Fruit fly (Drosophila melanogaster) whole organism, embryonic: ENCODE measurements around the gene htk.
A peak's percentile ranks its signal among the peaks of the same experiment; 100 is the strongest.

ENCODE experiments used
- Atf3 ChIP-seq: fragments of 200-800 bp; sonication (Bioruptor generic); optimal IDR thresholded peaks from 3 replicates; lab custom pipeline; 2016; ENCODE audit warnings: missing biosample characterization, missing genetic modification characterization
- CG10209 ChIP-seq: fragments of 200-800 bp; sonication (Bioruptor generic); optimal IDR thresholded peaks from 3 replicates; lab custom pipeline; 2017; ENCODE audit warnings: missing biosample characterization, mild to moderate bottlenecking, missing genetic modification characterization, missing genetic modification reagents
- CG10543 ChIP-seq: fragments of 200-800 bp; sonication (Bioruptor generic); optimal IDR thresholded peaks from 3 replicates; lab custom pipeline; 2017; ENCODE audit warnings: missing biosample characterization, mild to moderate bottlenecking, missing genetic modification characterization, moderate library complexity
- CG11560 ChIP-seq: fragments of 200-800 bp; sonication (Bioruptor generic); IDR thresholded peaks from 3 replicates; pipeline ENCODE4 v1.3.6; 2022; ENCODE audit warnings: missing biosample characterization, missing genetic modification characterization
- CG12155 ChIP-seq: fragments of 200-800 bp; sonication (Bioruptor generic); optimal IDR thresholded peaks from 3 replicates; lab custom pipeline; 2016; ENCODE audit warnings: missing biosample characterization, missing genetic modification characterization
- CG14050 ChIP-seq: fragments of 200-800 bp; sonication (Bioruptor generic); IDR thresholded peaks from 3 replicates; pipeline ENCODE4 v1.3.6; 2022; ENCODE audit warnings: missing biosample characterization, missing genetic modification characterization
- CG14667 ChIP-seq: fragments of 200-800 bp; sonication (Bioruptor generic); IDR thresholded peaks from 2 replicates; pipeline ENCODE4 v1.3.6; 2022; ENCODE audit warnings: missing biosample characterization, missing genetic modification characterization
- CG1647 ChIP-seq: fragments of 200-800 bp; sonication (Bioruptor generic); optimal IDR thresholded peaks from 3 replicates; lab custom pipeline; 2016; ENCODE audit warnings: missing biosample characterization, missing genetic modification characterization
- CG16815 ChIP-seq: fragments of 200-800 bp; sonication (Bioruptor generic); optimal IDR thresholded peaks from 3 replicates; lab custom pipeline; 2017; ENCODE audit warnings: missing biosample characterization, mild to moderate bottlenecking, missing genetic modification characterization
- CG18011 ChIP-seq: fragments of 200-800 bp; sonication (Bioruptor generic); optimal IDR thresholded peaks from 2 replicates; lab custom pipeline; 2017; ENCODE audit warnings: missing biosample characterization, missing genetic modification characterization, mild to moderate bottlenecking, moderate library complexity, missing genotype
- CG2678 ChIP-seq: fragments of 200-800 bp; sonication (Bioruptor generic); optimal IDR thresholded peaks from 3 replicates; lab custom pipeline; 2019; ENCODE audit warnings: missing biosample characterization, mild to moderate bottlenecking, missing genetic modification characterization, moderate library complexity
- CG30020 ChIP-seq: fragments of 200-800 bp; optimal IDR thresholded peaks from 2 replicates; lab custom pipeline; 2019; ENCODE audit warnings: missing biosample characterization, mild to moderate bottlenecking, missing genetic modification characterization, moderate library complexity
- CG32767 ChIP-seq: fragments of 200-800 bp; sonication (Bioruptor generic); IDR thresholded peaks from 2 replicates; pipeline ENCODE4 v1.3.6; 2022; ENCODE audit warnings: missing biosample characterization, missing genetic modification characterization
- CG3995 ChIP-seq: fragments of 200-800 bp; sonication (Bioruptor generic); optimal IDR thresholded peaks from 3 replicates; lab custom pipeline; 2016; ENCODE audit warnings: missing biosample characterization, missing genetic modification characterization
- CG4360 ChIP-seq: fragments of 200-800 bp; sonication (Bioruptor generic); IDR thresholded peaks from 2 replicates; pipeline ENCODE4 v1.3.6; 2022; ENCODE audit warnings: missing biosample characterization, missing genetic modification characterization
- CG6791 ChIP-seq: fragments of 200-800 bp; sonication (Bioruptor generic); IDR thresholded peaks from 3 replicates; pipeline ENCODE4 v1.3.6; 2022; ENCODE audit warnings: missing biosample characterization, missing genetic modification characterization; ENCODE audit not compliant: partially characterized antibody
- CG7786 ChIP-seq: fragments of 200-800 bp; sonication (Bioruptor generic); optimal IDR thresholded peaks from 2 replicates; lab custom pipeline; 2016; ENCODE audit warnings: missing biosample characterization, missing genetic modification characterization
- CG8281 ChIP-seq: fragments of 200-800 bp; sonication (Bioruptor generic); optimal IDR thresholded peaks from 2 replicates; lab custom pipeline; 2018; ENCODE audit warnings: missing biosample characterization, mild to moderate bottlenecking, missing genetic modification characterization, moderate library complexity
- CG9609 ChIP-seq: fragments of 200-800 bp; sonication (Bioruptor generic); optimal IDR thresholded peaks from 3 replicates; lab custom pipeline; 2016; ENCODE audit warnings: missing biosample characterization, missing genetic modification characterization
- CG9797 ChIP-seq: fragments of 200-800 bp; sonication (Bioruptor generic); optimal IDR thresholded peaks from 3 replicates; lab custom pipeline; 2018; ENCODE audit warnings: missing biosample characterization, mild to moderate bottlenecking, missing genetic modification characterization
- Camta ChIP-seq: fragments of 200-800 bp; sonication (Bioruptor generic); optimal IDR thresholded peaks from 2 replicates; lab custom pipeline; 2016; ENCODE audit warnings: missing biosample characterization, missing genetic modification characterization
- Doc3 ChIP-seq: fragments of 200-800 bp; sonication (Bioruptor generic); IDR thresholded peaks from 3 replicates; pipeline ENCODE4 v1.3.6; 2022; ENCODE audit warnings: missing biosample characterization, missing genetic modification characterization; ENCODE audit not compliant: partially characterized antibody
- Dref ChIP-seq: fragments of 200-800 bp; sonication (Bioruptor generic); IDR thresholded peaks from 2 replicates; pipeline ENCODE4 v1.3.6; 2022; ENCODE audit warnings: missing biosample characterization, missing genetic modification characterization
- Drgx ChIP-seq: fragments of 200-800 bp; sonication (Bioruptor generic); IDR thresholded peaks from 2 replicates; pipeline ENCODE4 v1.3.6; 2022; ENCODE audit warnings: missing biosample characterization, missing genetic modification characterization
- E2f1 ChIP-seq: fragments of 200-800 bp; sonication (Bioruptor generic); IDR thresholded peaks from 2 replicates; pipeline ENCODE4 v1.3.6; 2022; ENCODE audit warnings: missing biosample characterization, missing genetic modification characterization
- Ets97D ChIP-seq: fragments of 200-800 bp; sonication (Bioruptor generic); optimal IDR thresholded peaks from 3 replicates; lab custom pipeline; 2016; ENCODE audit warnings: missing biosample characterization, missing genetic modification characterization
- H15 ChIP-seq: fragments of 200-800 bp; sonication (Bioruptor generic); IDR thresholded peaks from 3 replicates; pipeline ENCODE4 v1.3.6; 2022; ENCODE audit warnings: missing biosample characterization, missing genetic modification characterization
- Hr51 ChIP-seq, 2 experiments: fragments of 200-800 bp; sonication (Bioruptor generic); optimal IDR thresholded peaks; 2 replicates in 1 of 2; 3 replicates in 1 of 2; lab custom pipeline; 2016 to 2018; ENCODE audit warnings: missing biosample characterization in 2 of 2, missing genetic modification characterization in 2 of 2, mild to moderate bottlenecking in 1 of 2, moderate library complexity in 1 of 2
- Kr ChIP-seq: fragments of 200-800 bp; sonication (Bioruptor generic); optimal IDR thresholded peaks from 2 replicates; lab custom pipeline; 2017; ENCODE audit warnings: missing biosample characterization, mild to moderate bottlenecking, missing genetic modification characterization
- Myb ChIP-seq: fragments of 200-800 bp; sonication (Bioruptor generic); optimal IDR thresholded peaks from 2 replicates; lab custom pipeline; 2016; ENCODE audit warnings: missing biosample characterization, missing genetic modification characterization
- Pdp1 ChIP-seq, 2 experiments: fragments of 200-800 bp; sonication (Bioruptor generic); optimal IDR thresholded peaks; 3 replicates each; lab custom pipeline; 2016; ENCODE audit warnings: missing biosample characterization in 2 of 2, missing genetic modification characterization in 2 of 2, mild to moderate bottlenecking in 1 of 2, moderate library complexity in 1 of 2
- Rfx ChIP-seq: fragments of 200-800 bp; sonication (Bioruptor generic); IDR thresholded peaks from 2 replicates; pipeline ENCODE4 v1.3.6; 2022; ENCODE audit warnings: missing biosample characterization, missing genetic modification characterization
- Sox102F ChIP-seq: fragments of 200-800 bp; sonication (Bioruptor generic); optimal IDR thresholded peaks from 2 replicates; lab custom pipeline; 2018; ENCODE audit warnings: missing biosample characterization, mild to moderate bottlenecking, missing genetic modification characterization, moderate library complexity
- Tbp ChIP-seq: fragments of >200 bp; optimal IDR thresholded peaks from 2 replicates; lab custom pipeline; 2018; ENCODE audit warnings: missing biosample characterization, missing genetic modification characterization
- ap ChIP-seq: fragments of 200-800 bp; sonication (Bioruptor generic); IDR thresholded peaks from 2 replicates; pipeline ENCODE4 v1.3.6; 2022; ENCODE audit warnings: missing biosample characterization, missing genetic modification characterization
- cas ChIP-seq: fragments of 200-800 bp; sonication (Bioruptor generic); IDR thresholded peaks from 2 replicates; pipeline ENCODE4 v1.3.6; 2022; ENCODE audit warnings: missing biosample characterization, missing genetic modification characterization
- caup ChIP-seq: fragments of 200-800 bp; sonication (Bioruptor generic); optimal IDR thresholded peaks from 3 replicates; lab custom pipeline; 2017; ENCODE audit warnings: missing biosample characterization, mild to moderate bottlenecking, missing genetic modification characterization, moderate library complexity; ENCODE audit not compliant: severe bottlenecking
- dimm ChIP-seq: fragments of 200-800 bp; sonication (Bioruptor generic); IDR thresholded peaks from 2 replicates; pipeline ENCODE4 v1.3.6; 2022; ENCODE audit warnings: missing biosample characterization, missing genetic modification characterization
- dpn ChIP-seq, 2 experiments: fragments of 200-800 bp; sonication (Bioruptor generic); optimal IDR thresholded peaks; 3 replicates each; lab custom pipeline; 2016; ENCODE audit warnings: missing biosample characterization in 2 of 2, missing genetic modification characterization in 2 of 2
- gcm2 ChIP-seq: fragments of 200-800 bp; sonication (Bioruptor generic); optimal IDR thresholded peaks from 2 replicates; lab custom pipeline; 2016; ENCODE audit warnings: missing biosample characterization, missing genetic modification characterization
- gfzf ChIP-seq: fragments of 200-800 bp; sonication (Bioruptor generic); optimal IDR thresholded peaks from 2 replicates; lab custom pipeline; 2016; ENCODE audit warnings: missing biosample characterization, mild to moderate bottlenecking, missing genetic modification characterization, moderate library complexity
- ham ChIP-seq: fragments of 200-800 bp; sonication (Bioruptor generic); IDR thresholded peaks from 2 replicates; pipeline ENCODE4 v1.3.6; 2022; ENCODE audit warnings: missing biosample characterization, missing genetic modification characterization
- kni ChIP-seq: fragments of 200-800 bp; sonication (Bioruptor generic); optimal IDR thresholded peaks from 3 replicates; lab custom pipeline; 2017; ENCODE audit warnings: mild to moderate bottlenecking, missing biosample characterization, missing genetic modification reagents, missing genetic modification characterization
- otp ChIP-seq: fragments of 200-800 bp; sonication (Bioruptor generic); IDR thresholded peaks from 3 replicates; pipeline ENCODE4, ENCODE4 v1.3.6; 2022; ENCODE audit warnings: missing biosample characterization, missing genetic modification characterization
- p53 ChIP-seq: fragments of 200-800 bp; sonication (Bioruptor generic); optimal IDR thresholded peaks from 2 replicates; lab custom pipeline; 2016; ENCODE audit warnings: missing biosample characterization, missing genetic modification characterization
- pan ChIP-seq, 4 experiments: fragments of >200 bp in 3 of 4; fragments of 200-800 bp in 1 of 4; sonication (Bioruptor generic) in 1 of 4; optimal IDR thresholded peaks in 3 of 4; IDR thresholded peaks in 1 of 4; 2 replicates each; pipeline versions ENCODE4 v1.3.6 to Lab custom; 2017 to 2022; ENCODE audit warnings: missing biosample characterization in 2 of 4, missing genetic modification characterization in 2 of 4, mixed read lengths in 1 of 4
- peb ChIP-seq: fragments of 200-800 bp; sonication (Bioruptor generic); IDR thresholded peaks from 2 replicates; pipeline ENCODE4 v1.3.6; 2022; ENCODE audit warnings: missing biosample characterization, missing genetic modification characterization
- phol ChIP-seq: fragments of 200-800 bp; sonication (Bioruptor generic); optimal IDR thresholded peaks from 3 replicates; lab custom pipeline; 2018; ENCODE audit warnings: missing biosample characterization, mild to moderate bottlenecking, missing genetic modification characterization, moderate library complexity
- pnt ChIP-seq: fragments of 200-800 bp; sonication (Bioruptor generic); optimal IDR thresholded peaks from 3 replicates; lab custom pipeline; 2016; ENCODE audit warnings: missing biosample characterization, missing genetic modification characterization

htk gene

dm6 chrX:18869489-18870132 is 26.1 kb downstream of the htk start (continued):
- TF ChIP-seq CG2678 (tag; lab: Kevin White, UChicago) (peak; percentile 64), CG18011 (no peak), Hr51 (GFP tag; optimal IDR thresholded peaks at IDR 0.05; lab: Kevin White, UChicago) (peak in 1 of 2 experiments; percentile 67), Drgx (peak; percentile 67), E2f1 (GFP tag; lab: Robert Waterston, UW) (peak; percentile 41; the same call in 1 of the 2 replicates), Sox102F (GFP tag; lab: Kevin White, UChicago) (peak; percentile 57), gcm2 (GFP tag; lab: Kevin White, UChicago) (no peak), dpn (GFP tag; optimal IDR thresholded peaks at IDR 0.05; lab: Kevin White, UChicago) (peak; percentile 33 to 56), gfzf (GFP tag; lab: Kevin White, UChicago) (no peak), CG32767 (peak; percentile 60; the same call in 1 of the 2 replicates), cas (GFP tag; lab: Robert Waterston, UW) (no peak), CG6791 (GFP tag; lab: Robert Waterston, UW) (no peak), CG3995 (GFP tag; lab: Kevin White, UChicago) (no peak), ap (GFP tag; lab: Robert Waterston, UW) (peak; percentile 42; the same call in 1 of the 2 replicates), CG14667 (GFP tag; lab: Robert Waterston, UW) (peak; percentile 66), CG11560 (no peak), kni (GFP tag; lab: Kevin White, UChicago) (no peak), Kr (GFP tag; lab: Kevin White, UChicago) (no peak), Tbp (GFP tag; lab: Kevin White, UChicago) (no peak), Ets97D (GFP tag; lab: Kevin White, UChicago) (no peak), CG9797 (GFP tag; lab: Kevin White, UChicago) (no peak), CG12155 (GFP tag; lab: Kevin White, UChicago) (no peak), Pdp1 (GFP tag; optimal IDR thresholded peaks at IDR 0.05; lab: Kevin White, UChicago) (peak; percentile 12 to 47), peb (GFP tag; lab: Robert Waterston, UW) (no peak), pnt (GFP tag; lab: Kevin White, UChicago) (peak; percentile 39), Atf3 (GFP tag; lab: Kevin White, UChicago) (no peak), CG7786 (GFP tag; lab: Kevin White, UChicago) (peak; percentile 25), H15 (no peak), otp (GFP tag; lab: Robert Waterston, UW) (0 out of 3 replicates have a peak, but pooled peaks have one; percentile 41), CG9609 (GFP tag; lab: Kevin White, UChicago) (no peak), Doc3 (GFP tag; lab: Robert Waterston, UW) (no peak), CG1647 (no peak), phol (tag; lab: Kevin White, UChicago) (peak; percentile 53), dimm (no peak), CG30020 (tag; lab: Kevin White, UChicago) (no peak), ham (GFP tag; lab: Robert Waterston, UW) (no peak), CG4360 (no peak), CG8281 (tag; lab: Kevin White, UChicago) (no peak), p53 (GFP tag; lab: Kevin White, UChicago) (no peak), Camta (GFP tag; lab: Kevin White, UChicago) (peak; percentile 42), pan (optimal IDR thresholded peaks at IDR 0.05; lab: Kevin White, UChicago) (no peak), pan (GFP tag; optimal IDR thresholded peaks at IDR 0.05 in 1 of 2, IDR thresholded peaks at IDR 0.05 in 1 of 2) (peak in 1 of 2 experiments; percentile 72), CG14050 (GFP tag; lab: Robert Waterston, UW) (peak; percentile 19; the same call in 1 of the 3 replicates), CG16815 (GFP tag; lab: Kevin White, UChicago) (no peak), caup (GFP tag; lab: Kevin White, UChicago) (peak; percentile 40), CG10543 (GFP tag; lab: Kevin White, UChicago) (no peak), Rfx (peak; percentile 59), CG10209 (GFP tag; lab: Kevin White, UChicago) (peak; percentile 48), Dref (GFP tag; lab: Robert Waterston, UW) (no peak), Myb (no peak)
